Fruit fly (Drosophila melanogaster) whole organism, prepupa: Measurements from ENCODE around the gene CG12011.
A peak's percentile ranks its signal among the peaks of the same experiment; 100 is the strongest.

Experiments used
- Blimp-1 ChIP-seq: fragments of 200-800 bp; sonication (Bioruptor generic); optimal IDR thresholded peaks from 3 replicates; lab custom pipeline; 2017; ENCODE audit warnings: missing biosample characterization, missing genetic modification characterization, mild to moderate bottlenecking, moderate library complexity, missing genetic modification reagents
- CG11902 ChIP-seq: fragments of 200-800 bp; sonication (Bioruptor generic); optimal IDR thresholded peaks from 3 replicates; lab custom pipeline; 2016; ENCODE audit warnings: missing biosample characterization, missing genetic modification characterization
- CG1621 ChIP-seq: fragments of 200-800 bp; sonication (Bioruptor generic); optimal IDR thresholded peaks from 3 replicates; lab custom pipeline; 2018; ENCODE audit warnings: missing biosample characterization, mild to moderate bottlenecking, missing genetic modification characterization
- CG16779 ChIP-seq: fragments of 200-800 bp; sonication (Bioruptor generic); optimal IDR thresholded peaks from 3 replicates; lab custom pipeline; 2017; ENCODE audit warnings: missing biosample characterization, mild to moderate bottlenecking, missing genetic modification characterization
- CG3032 ChIP-seq: fragments of 200-800 bp; optimal IDR thresholded peaks from 2 replicates; lab custom pipeline; 2019; ENCODE audit warnings: missing biosample characterization, mild to moderate bottlenecking, missing genetic modification characterization, moderate library complexity
- CG31627 ChIP-seq: fragments of 200-800 bp; sonication (Bioruptor generic); optimal IDR thresholded peaks from 3 replicates; lab custom pipeline; 2016; ENCODE audit warnings: missing biosample characterization, missing genetic modification characterization
- CG32006 ChIP-seq: fragments of 200-800 bp; sonication (Bioruptor generic); optimal IDR thresholded peaks from 3 replicates; lab custom pipeline; 2017; ENCODE audit warnings: missing biosample characterization, mild to moderate bottlenecking, missing genetic modification characterization
- CG8319 ChIP-seq: fragments of 200-800 bp; sonication (Bioruptor generic); optimal IDR thresholded peaks from 3 replicates; lab custom pipeline; 2016; ENCODE audit warnings: missing biosample characterization, missing genetic modification characterization
- CG8632 ChIP-seq: fragments of 200-800 bp; sonication (Bioruptor generic); optimal IDR thresholded peaks from 3 replicates; lab custom pipeline; 2016; ENCODE audit warnings: missing biosample characterization, missing genetic modification characterization
- Hr4 ChIP-seq: fragments of 200-800 bp; sonication (Bioruptor generic); optimal IDR thresholded peaks from 3 replicates; lab custom pipeline; 2016; ENCODE audit warnings: missing biosample characterization, missing genetic modification characterization
- Sox102F ChIP-seq: fragments of 200-800 bp; sonication (Bioruptor generic); optimal IDR thresholded peaks from 2 replicates; lab custom pipeline; 2016; ENCODE audit warnings: missing biosample characterization, mild to moderate bottlenecking, missing genetic modification characterization
- Sox14 ChIP-seq: fragments of 200-800 bp; sonication (Bioruptor generic); optimal IDR thresholded peaks from 3 replicates; lab custom pipeline; 2016; ENCODE audit warnings: missing biosample characterization, missing genetic modification characterization
- fd85E ChIP-seq: fragments of 200-800 bp; sonication (Bioruptor generic); optimal IDR thresholded peaks from 3 replicates; lab custom pipeline; 2016; ENCODE audit warnings: missing biosample characterization, missing genetic modification characterization
- topi ChIP-seq: fragments of 200-800 bp; sonication (Bioruptor generic); optimal IDR thresholded peaks from 3 replicates; lab custom pipeline; 2016; ENCODE audit warnings: missing biosample characterization, missing genetic modification characterization

- TF ChIP-seq Hr4 (GFP tag; lab: Kevin White, UChicago) (peak; percentile 82), CG16779 (tag; lab: Kevin White, UChicago) (peak; percentile 16), CG1621 (peak; percentile 64), topi (GFP tag; lab: Kevin White, UChicago) (peak; percentile 53), CG31627 (GFP tag; lab: Kevin White, UChicago) (peak; percentile 57), CG3032 (peak; percentile 54), CG8319 (GFP tag; lab: Kevin White, UChicago) (peak; percentile 5), CG32006 (peak; percentile 79), fd85E (no peak), Sox102F (GFP tag; lab: Kevin White, UChicago) (peak; percentile 64), Blimp-1 (no peak), Sox14 (GFP tag; lab: Kevin White, UChicago) (peak; percentile 68), CG11902 (GFP tag; lab: Kevin White, UChicago) (peak; percentile 40), CG8632 (peak; percentile 56)
Measured at dm6 chr3L:1702367-1702927, 8.0 kb downstream of the CG12011 start, which contains the start of gene CG13931.
